Fruit fly (Drosophila melanogaster): ENCODE measurements around the gene shi.

- TF ChIP-seq Dif (GFP tag; optimal IDR thresholded peaks at IDR 0.05; ENCODE audit: partially characterized antibody): no peak
- TF ChIP-seq h (GFP tag; optimal IDR thresholded peaks at IDR 0.05): no peak
- no peak for TF ChIP-seq Sp1 (GFP tag; optimal IDR thresholded peaks at IDR 0.05)
- TF ChIP-seq Vsx2 (GFP tag; optimal IDR thresholded peaks at IDR 0.05; ENCODE audit: partially characterized antibody): no peak
- TF ChIP-seq CG9705 (GFP tag; optimal IDR thresholded peaks at IDR 0.05): no peak
- TF ChIP-seq N (GFP tag; optimal IDR thresholded peaks at IDR 0.05): no peak
- no peak for TF ChIP-seq usp (GFP tag; optimal IDR thresholded peaks at IDR 0.05)
- TF ChIP-seq dl (GFP tag; optimal IDR thresholded peaks at IDR 0.05; ENCODE audit: insufficient read depth in 1 of 2, partially characterized antibody in 2 of 2): no peak
- no peak for TF ChIP-seq Jra (GFP tag; optimal IDR thresholded peaks at IDR 0.05)
- TF ChIP-seq lola (GFP tag; optimal IDR thresholded peaks at IDR 0.05): no peak
Observed at dm6 chrX:15941527-15941926, 49.6 kb downstream of the shi start.
